Fruit fly (Drosophila melanogaster) whole organism, embryonic: ENCODE data around the gene CG9338.

Experiments
- CG17802 ChIP-seq: fragments of 200-800 bp; sonication (Bioruptor generic); optimal IDR thresholded peaks from 2 replicates; lab custom pipeline; 2018; ENCODE audit warnings: missing biosample characterization, mild to moderate bottlenecking, missing genetic modification characterization, moderate library complexity
- CG6254 ChIP-seq: fragments of 200-800 bp; sonication (Bioruptor generic); optimal IDR thresholded peaks from 3 replicates; lab custom pipeline; 2017; ENCODE audit warnings: mild to moderate bottlenecking, missing biosample characterization, missing genetic modification reagents, missing genetic modification characterization
- CoRest ChIP-seq: fragments of 200-800 bp; sonication (Bioruptor generic); optimal IDR thresholded peaks from 3 replicates; lab custom pipeline; 2018; ENCODE audit warnings: missing biosample characterization, mild to moderate bottlenecking, missing genetic modification characterization, moderate library complexity
- Dll ChIP-seq: fragments of 200-800 bp; sonication (Bioruptor generic); IDR thresholded peaks from 4 replicates; pipeline ENCODE4 v1.3.6; 2022; ENCODE audit warnings: missing biosample characterization, missing genetic modification characterization; ENCODE audit not compliant: partially characterized antibody
- Lhr ChIP-seq: fragments of 200-800 bp; sonication (Bioruptor generic); optimal IDR thresholded peaks from 3 replicates; lab custom pipeline; 2017; ENCODE audit warnings: mild to moderate bottlenecking, missing biosample characterization, missing genetic modification reagents, missing genetic modification characterization
- MTF-1 ChIP-seq: fragments of 200-800 bp; sonication (Bioruptor generic); optimal IDR thresholded peaks from 2 replicates; lab custom pipeline; 2018; ENCODE audit warnings: missing biosample characterization, mild to moderate bottlenecking, missing genetic modification characterization, borderline replicate concordance
- bcd ChIP-seq: fragments of 200-800 bp; sonication (Bioruptor generic); optimal IDR thresholded peaks from 2 replicates; lab custom pipeline; 2017; ENCODE audit warnings: missing biosample characterization, mild to moderate bottlenecking, missing genetic modification characterization
- chif ChIP-seq, 2 experiments: fragments of 200-800 bp; sonication (Bioruptor generic); optimal IDR thresholded peaks; 3 replicates each; lab custom pipeline; 2016; ENCODE audit warnings: missing biosample characterization in 2 of 2, missing genetic modification characterization in 2 of 2
- sens-2 ChIP-seq: fragments of 200-800 bp; sonication (Bioruptor generic); IDR thresholded peaks from 2 replicates; pipeline ENCODE4 v1.3.6; 2022; ENCODE audit warnings: missing biosample characterization, missing genetic modification characterization

- TF ChIP-seq CG17802 (tag; lab: Kevin White, UChicago) = no peak
- no peak for TF ChIP-seq Lhr (GFP tag; lab: Kevin White, UChicago)
- no peak for TF ChIP-seq bcd
- no peak for TF ChIP-seq MTF-1 (GFP tag; lab: Kevin White, UChicago)
- TF ChIP-seq CoRest (tag; lab: Kevin White, UChicago) = no peak
- TF ChIP-seq sens-2 = no peak
- no peak for TF ChIP-seq Dll (GFP tag; lab: Robert Waterston, UW)
- TF ChIP-seq CG6254 (GFP tag; lab: Kevin White, UChicago) = no peak
- TF ChIP-seq chif (GFP tag; optimal IDR thresholded peaks at IDR 0.05; lab: Kevin White, UChicago) = no peak
Observed at dm6 chr2L:20840462-20841038, 24.5 kb upstream of the CG9338 start, which contains the start of gene CG31676.
